Worm (Caenorhabditis elegans): ENCODE measurements around the gene glb-28.

ce11 chrX:15317146-15317545 is at the start of gene glb-28:
- TF ChIP-seq nhr-71 (tag; optimal IDR thresholded peaks at IDR 0.05) (no peak), nhr-84 (tag; optimal IDR thresholded peaks at IDR 0.05) (no peak), ceh-82 (tag; optimal IDR thresholded peaks at IDR 0.05) (no peak), unc-86 (tag; optimal IDR thresholded peaks at IDR 0.05) (no peak)
